Worm (Caenorhabditis elegans): ENCODE results near the gene sdz-12.

sdz-12 gene

ce11 chrII:3680366-3680765 is 51.3 kb downstream of the sdz-12 start:
- TF ChIP-seq unc-62 (GFP tag; optimal IDR thresholded peaks at IDR 0.05) = no peak
- no peak for TF ChIP-seq F16B12.6 (tag; optimal IDR thresholded peaks at IDR 0.05)
- TF ChIP-seq lin-35 (GFP tag; optimal IDR thresholded peaks at IDR 0.05) = no peak
- no peak for TF ChIP-seq efl-1 (optimal IDR thresholded peaks at IDR 0.05)
- TF ChIP-seq efl-1 (GFP tag; optimal IDR thresholded peaks at IDR 0.05 in 1 of 2) = no peak
- TF ChIP-seq sptf-1 (tag; optimal IDR thresholded peaks at IDR 0.05) = no peak
- no peak for TF ChIP-seq ztf-11 (tag; optimal IDR thresholded peaks at IDR 0.05)
- TF ChIP-seq lin-13 (GFP tag; optimal IDR thresholded peaks at IDR 0.05) = no peak
- TF ChIP-seq C34B4.2 (tag; optimal IDR thresholded peaks at IDR 0.05) = no peak
- no peak for TF ChIP-seq mdl-1 (tag; optimal IDR thresholded peaks at IDR 0.05)
- no peak for TF ChIP-seq fos-1 (tag; optimal IDR thresholded peaks at IDR 0.05)
- TF ChIP-seq mab-9 (GFP tag; IDR thresholded peaks at IDR 0.05) = no peak
- TF ChIP-seq ets-5 (GFP tag; IDR thresholded peaks at IDR 0.05) = no peak

All from whole organism, L1 larva.